Fruit fly (Drosophila melanogaster): ENCODE results near the gene Taf4.

Taf4 gene

dm6 chr3L:16105528-16105927 lies 7.5 kb upstream of the Taf4 start, which contains the start of the genes IntS9 and CG43295 (continued):
- TF ChIP-seq cad (GFP tag; optimal IDR thresholded peaks at IDR 0.05) (no peak), CG17385 (GFP tag; optimal IDR thresholded peaks at IDR 0.05) (peak; percentile 69), Gug (GFP tag; IDR thresholded peaks at IDR 0.05) (peak; percentile 68), ap (GFP tag; IDR thresholded peaks at IDR 0.05) (peak; percentile 79), CG12219 (GFP tag; optimal IDR thresholded peaks at IDR 0.05) (peak; percentile 69), gsb (GFP tag; IDR thresholded peaks at IDR 0.05) (no peak), CG1832 (GFP tag; optimal IDR thresholded peaks at IDR 0.05) (no peak), usp (GFP tag; optimal IDR thresholded peaks at IDR 0.05) (no peak), Mes4 (GFP tag; optimal IDR thresholded peaks at IDR 0.05) (peak; percentile 82), h (optimal IDR thresholded peaks at IDR 0.05) (no peak), org-1 (GFP tag; optimal IDR thresholded peaks at IDR 0.05) (peak; percentile 75), Kr (GFP tag; optimal IDR thresholded peaks at IDR 0.05) (no peak), run (tag; optimal IDR thresholded peaks at IDR 0.05) (no peak), knrl (GFP tag; IDR thresholded peaks at IDR 0.05; ENCODE audit: partially characterized antibody) (peak; percentile 57; the same call in 2 of the 3 replicates), unpg (GFP tag; optimal IDR thresholded peaks at IDR 0.05) (no peak), toy (GFP tag; IDR thresholded peaks at IDR 0.05) (no peak), NC2β (GFP tag; optimal IDR thresholded peaks at IDR 0.05) (peak; percentile 89), fd102C (GFP tag; optimal IDR thresholded peaks at IDR 0.05) (peak; percentile 17), CG30431 (GFP tag; optimal IDR thresholded peaks at IDR 0.05) (peak; percentile 75), ato (GFP tag; IDR thresholded peaks at IDR 0.05; ENCODE audit: partially characterized antibody) (no peak), CG10209 (GFP tag; optimal IDR thresholded peaks at IDR 0.05) (peak; percentile 67), seq (GFP tag; IDR thresholded peaks at IDR 0.05) (peak; percentile 79), gcm2 (GFP tag; optimal IDR thresholded peaks at IDR 0.05) (peak; percentile 75), unc-4 (GFP tag; IDR thresholded peaks at IDR 0.05; ENCODE audit: partially characterized antibody) (no peak), Dip3 (GFP tag; optimal IDR thresholded peaks at IDR 0.05) (peak; percentile 86), da (GFP tag; optimal IDR thresholded peaks at IDR 0.05) (peak; percentile 48), CG16813 (GFP tag; IDR thresholded peaks at IDR 0.05; ENCODE audit: partially characterized antibody) (no peak), CG7839 (tag; optimal IDR thresholded peaks at IDR 0.05) (no peak), ham (GFP tag; IDR thresholded peaks at IDR 0.05) (0 out of 2 replicates have a peak, but pooled peaks have one; percentile 19), CG34422 (GFP tag; IDR thresholded peaks at IDR 0.05) (peak; percentile 92), CG10431 (GFP tag; optimal IDR thresholded peaks at IDR 0.05) (no peak), Rfx (GFP tag; IDR thresholded peaks at IDR 0.05) (peak; percentile 76), kah (GFP tag; optimal IDR thresholded peaks at IDR 0.05) (peak; percentile 34), Med (GFP tag) (peak; percentile 98), Dbx (GFP tag; IDR thresholded peaks at IDR 0.05) (peak; percentile 82), CG2120 (GFP tag; optimal IDR thresholded peaks at IDR 0.05) (peak; percentile 90), CG18476 (GFP tag; optimal IDR thresholded peaks at IDR 0.05) (peak; percentile 83), CG30020 (tag; optimal IDR thresholded peaks at IDR 0.05) (peak; percentile 52), grau (tag; optimal IDR thresholded peaks at IDR 0.05) (no peak), TFAM (GFP tag; optimal IDR thresholded peaks at IDR 0.05) (no peak), E2f1 (GFP tag; IDR thresholded peaks at IDR 0.05) (peak; percentile 82), CG14860 (GFP tag; IDR thresholded peaks at IDR 0.05; ENCODE audit: partially characterized antibody) (no peak), Hmx (GFP tag; optimal IDR thresholded peaks at IDR 0.05) (peak; percentile 51), Ravus (GFP tag; IDR thresholded peaks at IDR 0.05) (peak; percentile 51), Spps (tag; optimal IDR thresholded peaks at IDR 0.05) (peak; percentile 81), CG3726 (GFP tag; IDR thresholded peaks at IDR 0.05) (peak; percentile 74), CoRest (tag; optimal IDR thresholded peaks at IDR 0.05) (no peak), luna (GFP tag; optimal IDR thresholded peaks at IDR 0.05) (no peak), CG17359 (tag; optimal IDR thresholded peaks at IDR 0.05) (peak; percentile 73), Hmr (GFP tag; optimal IDR thresholded peaks at IDR 0.05) (no peak), CG9727 (GFP tag; optimal IDR thresholded peaks at IDR 0.05) (peak; percentile 78), Dref (GFP tag; IDR thresholded peaks at IDR 0.05) (peak; percentile 26; the same call in 1 of the 2 replicates)

Data from whole organism, embryonic.